Worm (Caenorhabditis elegans) whole organism, young adult: ENCODE results near the gene Y50D7A.8.

Source experiments
- cebp-1 ChIP-seq, 2 experiments: fragments of 200-800 bp in 1 of 2; sonication (Bioruptor generic) in 1 of 2; sonication (generic microtip) in 1 of 2; IDR thresholded peaks in 1 of 2; optimal IDR thresholded peaks in 1 of 2; 2 replicates each; pipeline versions ENCODE4 v1.3.6 to Lab custom; 2017 to 2022; ENCODE audit warnings: missing compliant biosample characterization in 2 of 2, missing genetic modification characterization in 2 of 2, mild to moderate bottlenecking in 1 of 2, missing genetic modification reagents in 1 of 2, moderate library complexity in 1 of 2
- snpc-4 ChIP-seq, 5 experiments: fragments of 150-350 bp in 1 of 5; sonication (generic microtip) in 4 of 5; optimal IDR thresholded peaks; 2 replicates each; lab custom pipeline; 2014 to 2018; ENCODE audit warnings: missing genetic modification characterization in 5 of 5, missing biosample characterization in 3 of 5, antibody characterized with exemption in 2 of 5, mild to moderate bottlenecking in 2 of 5, missing compliant biosample characterization in 2 of 5, missing genotype in 2 of 5, moderate library complexity in 2 of 5, missing genetic modification reagents in 1 of 5

ce11 chrIII:358106-358505 is 15.1 kb upstream of the Y50D7A.8 start:
- TF ChIP-seq snpc-4 (GFP tag; optimal IDR thresholded peaks at IDR 0.05; lab: Kevin White, UChicago) (no peak), snpc-4 (tag; optimal IDR thresholded peaks at IDR 0.05; lab: Kevin White, UChicago) (no peak), cebp-1 (GFP tag; IDR thresholded peaks at IDR 0.05; lab: Robert Waterston, UW) (no peak), cebp-1 (tag; optimal IDR thresholded peaks at IDR 0.05; lab: Kevin White, UChicago) (no peak)
